Fruit fly (Drosophila melanogaster): ENCODE results near the gene CG14968.

The CG14968 gene

dm6 chr3L:3301171-3301738 lies 1.7 kb downstream of the CG14968 start (continued):
- peak; percentile 89 for TF ChIP-seq wor (GFP tag; IDR thresholded peaks at IDR 0.05)
- TF ChIP-seq crc (GFP tag; optimal IDR thresholded peaks at IDR 0.05): peak; percentile 88
- TF ChIP-seq dmrt11E (tag; optimal IDR thresholded peaks at IDR 0.05): peak; percentile 80
- TF ChIP-seq Hmr (GFP tag; optimal IDR thresholded peaks at IDR 0.05): peak; percentile 94
- TF ChIP-seq dm (GFP tag; optimal IDR thresholded peaks at IDR 0.05): peak; percentile 75
- TF ChIP-seq CrebB (tag; optimal IDR thresholded peaks at IDR 0.05): peak; percentile 89
- TF ChIP-seq fd64A (GFP tag; optimal IDR thresholded peaks at IDR 0.05): peak; percentile 60
- peak; percentile 94 for TF ChIP-seq ranshi (GFP tag; IDR thresholded peaks at IDR 0.05)
- TF ChIP-seq CG9437 (GFP tag; optimal IDR thresholded peaks at IDR 0.05): peak; percentile 87
- TF ChIP-seq Oli (tag; optimal IDR thresholded peaks at IDR 0.05): peak; percentile 94
- TF ChIP-seq Optix (GFP tag; IDR thresholded peaks at IDR 0.05): peak; percentile 81
- TF ChIP-seq vnd (GFP tag; IDR thresholded peaks at IDR 0.05; ENCODE audit: partially characterized antibody): no peak
- TF ChIP-seq fd96Cb (tag; optimal IDR thresholded peaks at IDR 0.05): peak; percentile 88
- peak; percentile 89 for TF ChIP-seq Max (GFP tag; optimal IDR thresholded peaks at IDR 0.05)
- TF ChIP-seq CG18476 (GFP tag; optimal IDR thresholded peaks at IDR 0.05): peak; percentile 83
- TF ChIP-seq ttk (GFP tag; IDR thresholded peaks at IDR 0.05): peak; percentile 85
- peak; percentile 83 for TF ChIP-seq CG7372 (GFP tag; IDR thresholded peaks at IDR 0.05)
- TF ChIP-seq sob (GFP tag; IDR thresholded peaks at IDR 0.05): peak; percentile 94
- peak in 1 of 3 experiments; percentile 83 for TF ChIP-seq lola (GFP tag; optimal IDR thresholded peaks at IDR 0.05)
- peak; percentile 88 for TF ChIP-seq bcd (GFP tag; optimal IDR thresholded peaks at IDR 0.05)
- peak; percentile 85 for TF ChIP-seq CG31388 (GFP tag; optimal IDR thresholded peaks at IDR 0.05)
- peak; percentile 95 for TF ChIP-seq dmrt99B (tag; optimal IDR thresholded peaks at IDR 0.05)
- TF ChIP-seq Ets65A (GFP tag): peak; percentile 98
- peak; percentile 95 for TF ChIP-seq CG7839 (tag; optimal IDR thresholded peaks at IDR 0.05)
- TF ChIP-seq trh (GFP tag; optimal IDR thresholded peaks at IDR 0.05): peak; percentile 77
- TF ChIP-seq CG18011 (GFP tag; optimal IDR thresholded peaks at IDR 0.05): peak; percentile 74
- no peak for TF ChIP-seq knrl (GFP tag; IDR thresholded peaks at IDR 0.05; ENCODE audit: partially characterized antibody)
- peak; percentile 7 for TF ChIP-seq corto (GFP tag; optimal IDR thresholded peaks at IDR 0.05)
- peak; percentile 68 for TF ChIP-seq Myb (GFP tag; optimal IDR thresholded peaks at IDR 0.05)
- TF ChIP-seq CG8089 (GFP tag; optimal IDR thresholded peaks at IDR 0.05): peak; percentile 81
- TF ChIP-seq Opbp (GFP tag; IDR thresholded peaks at IDR 0.05; ENCODE audit: partially characterized antibody): no peak
- TF ChIP-seq gt (GFP tag; IDR thresholded peaks at IDR 0.05): peak; percentile 41; the same call in 1 of the 2 replicates
- no peak for TF ChIP-seq Lpt (GFP tag; optimal IDR thresholded peaks at IDR 0.05)
- peak; percentile 92 for TF ChIP-seq CG4424 (GFP tag; optimal IDR thresholded peaks at IDR 0.05)
- TF ChIP-seq Stat92E (GFP tag; optimal IDR thresholded peaks at IDR 0.05): peak in 2 of 3 experiments; percentile 26 to 37
- peak; percentile 95 for TF ChIP-seq stc (GFP tag; IDR thresholded peaks at IDR 0.05)
- TF ChIP-seq CG1647 (GFP tag; optimal IDR thresholded peaks at IDR 0.05): peak; percentile 85
- no peak for TF ChIP-seq pzg (GFP tag; optimal IDR thresholded peaks at IDR 0.05)
- peak; percentile 33 for TF ChIP-seq wek (GFP tag; optimal IDR thresholded peaks at IDR 0.05)
- TF ChIP-seq CG10654 (GFP tag; optimal IDR thresholded peaks at IDR 0.05): peak; percentile 81
- TF ChIP-seq CG17361 (GFP tag; IDR thresholded peaks at IDR 0.05): peak; percentile 94
- TF ChIP-seq zfh1 (GFP tag; IDR thresholded peaks at IDR 0.05): peak; percentile 89
- peak; percentile 89 for TF ChIP-seq Ada2b (GFP tag; IDR thresholded peaks at IDR 0.05)
- peak; percentile 81 for TF ChIP-seq CG11456 (GFP tag; IDR thresholded peaks at IDR 0.05)
- peak; percentile 84 for TF ChIP-seq Side (GFP tag; optimal IDR thresholded peaks at IDR 0.05)
- peak; percentile 81 for TF ChIP-seq sd (tag; optimal IDR thresholded peaks at IDR 0.05)
- peak; percentile 87 for TF ChIP-seq CG32772 (GFP tag; IDR thresholded peaks at IDR 0.05)
- peak; percentile 60 for TF ChIP-seq psq (GFP tag; optimal IDR thresholded peaks at IDR 0.05)
- TF ChIP-seq ATbp (GFP tag; optimal IDR thresholded peaks at IDR 0.05): peak; percentile 91
- TF ChIP-seq fd102C (GFP tag; optimal IDR thresholded peaks at IDR 0.05): peak; percentile 38

Data from whole organism, embryonic.